Worm (Caenorhabditis elegans) whole organism, early embryonic: ENCODE data around the gene C55C3.4.

Source experiments
- B0310.2 ChIP-seq: sonication (generic microtip); optimal IDR thresholded peaks from 2 replicates; lab custom pipeline; 2016; ENCODE audit warnings: mild to moderate bottlenecking, missing genetic modification characterization, missing compliant biosample characterization
- F13C5.2 ChIP-seq: sonication (generic microtip); optimal IDR thresholded peaks from 2 replicates; lab custom pipeline; 2017; ENCODE audit warnings: mild to moderate bottlenecking, missing genetic modification characterization, inconsistent platforms, missing compliant biosample characterization
- aly-1 ChIP-seq: sonication (generic microtip); optimal IDR thresholded peaks from 2 replicates; lab custom pipeline; 2016; ENCODE audit warnings: missing genetic modification characterization, missing compliant biosample characterization
- ama-1 ChIP-seq: fragments of 150-350 bp; optimal IDR thresholded peaks from 2 replicates; lab custom pipeline; 2014
- ceh-13 ChIP-seq: fragments of 200-800 bp; sonication (Bioruptor generic); optimal IDR thresholded peaks from 2 replicates; lab custom pipeline; 2018; ENCODE audit warnings: mild to moderate bottlenecking, missing genetic modification characterization, missing compliant biosample characterization
- ceh-36 ChIP-seq: sonication (generic microtip); optimal IDR thresholded peaks from 2 replicates; lab custom pipeline; 2016; ENCODE audit warnings: missing genetic modification characterization, inconsistent platforms, missing compliant biosample characterization
- ets-7 ChIP-seq: sonication (generic microtip); optimal IDR thresholded peaks from 2 replicates; lab custom pipeline; 2016; ENCODE audit warnings: missing genotype, missing genetic modification characterization, missing compliant biosample characterization
- flt-1 ChIP-seq: fragments of 200-800 bp; sonication (Bioruptor generic); IDR thresholded peaks from 2 replicates; pipeline ENCODE4 v1.3.6; 2022; ENCODE audit warnings: missing genetic modification characterization, missing compliant biosample characterization
- hmbx-1 ChIP-seq: sonication (generic microtip); optimal IDR thresholded peaks from 2 replicates; lab custom pipeline; 2016; ENCODE audit warnings: mild to moderate bottlenecking, missing genetic modification characterization, missing compliant biosample characterization
- hmg-4 ChIP-seq: fragments of 200-800 bp; sonication (Bioruptor generic); optimal IDR thresholded peaks from 2 replicates; lab custom pipeline; 2018; ENCODE audit warnings: mild to moderate bottlenecking, missing genetic modification characterization, missing compliant biosample characterization
- hnd-1 ChIP-seq: sonication (generic microtip); optimal IDR thresholded peaks from 2 replicates; lab custom pipeline; 2016; ENCODE audit warnings: missing genetic modification characterization, missing compliant biosample characterization
- pes-1 ChIP-seq: fragments of 200-800 bp; sonication (Bioruptor generic); IDR thresholded peaks from 2 replicates; pipeline ENCODE4 v1.3.6; 2022; ENCODE audit warnings: missing genetic modification reagents, missing genetic modification characterization, missing compliant biosample characterization
- scrt-1 ChIP-seq: fragments of 200-800 bp; sonication (Bioruptor generic); IDR thresholded peaks from 2 replicates; pipeline ENCODE4 v1.3.6; 2022; ENCODE audit warnings: missing genetic modification characterization, missing compliant biosample characterization
- sea-1 ChIP-seq: fragments of 200-800 bp; sonication (Bioruptor generic); conservative IDR thresholded peaks from 2 replicates; pipeline ENCODE4 v1.3.6; 2022; ENCODE audit warnings: missing genetic modification characterization, missing compliant biosample characterization
- tbx-11 ChIP-seq: fragments of 200-800 bp; sonication (Bioruptor generic); IDR thresholded peaks from 2 replicates; pipeline ENCODE4 v1.3.6; 2022; ENCODE audit warnings: missing genetic modification characterization, missing compliant biosample characterization
- tbx-37 ChIP-seq: fragments of 200-800 bp; sonication (Bioruptor generic); conservative IDR thresholded peaks from 2 replicates; pipeline ENCODE4 v1.3.6; 2022; ENCODE audit warnings: missing genetic modification reagents, missing genetic modification characterization, missing compliant biosample characterization
- tra-4 ChIP-seq: sonication (generic microtip); optimal IDR thresholded peaks from 2 replicates; lab custom pipeline; 2017; ENCODE audit warnings: missing genetic modification characterization, missing compliant biosample characterization

The C55C3.4 gene

DNA sequence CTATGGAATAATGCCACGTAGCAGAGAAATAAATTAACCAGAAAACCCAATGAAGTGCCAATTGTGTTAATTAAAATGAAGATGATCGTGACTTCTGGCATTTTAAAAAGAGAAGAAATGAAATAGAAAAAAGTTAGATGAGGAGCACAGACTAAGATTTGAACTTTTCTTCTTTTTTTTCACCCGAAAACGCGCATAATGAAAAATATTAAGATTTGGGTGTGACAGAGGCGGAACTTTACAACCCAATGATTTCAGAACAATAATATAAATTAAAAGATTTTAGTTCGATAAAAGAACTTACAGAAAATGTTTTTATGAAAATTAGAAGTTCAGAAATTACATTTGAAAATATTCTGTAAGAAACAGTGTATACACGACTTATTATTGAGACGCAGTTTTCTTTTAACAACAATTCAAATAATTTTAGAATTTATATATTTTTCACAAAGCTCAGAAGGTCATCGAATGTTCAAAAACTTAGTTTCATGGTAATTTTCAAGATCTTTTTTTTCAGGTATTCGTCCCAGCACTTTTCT lies 32.4 kb downstream of the C55C3.4 start, which contains the start of the genes srd-8 and B0547.2:
TSS of gene srd-8 (minus strand) at position 101 of the 539 bp plus-strand sequence.
TSS of gene B0547.2 (plus strand) at position 489 of the 539 bp plus-strand sequence.
- TF ChIP-seq scrt-1 (GFP tag; lab: Robert Waterston, UW) (no peak), tbx-37 (GFP tag; lab: Robert Waterston, UW) (no peak), tra-4 (tag; lab: Kevin White, UChicago) (no peak), hmbx-1 (tag; lab: Kevin White, UChicago) (no peak), aly-1 (tag; lab: Kevin White, UChicago) (no peak), tbx-11 (no peak)

DNA sequence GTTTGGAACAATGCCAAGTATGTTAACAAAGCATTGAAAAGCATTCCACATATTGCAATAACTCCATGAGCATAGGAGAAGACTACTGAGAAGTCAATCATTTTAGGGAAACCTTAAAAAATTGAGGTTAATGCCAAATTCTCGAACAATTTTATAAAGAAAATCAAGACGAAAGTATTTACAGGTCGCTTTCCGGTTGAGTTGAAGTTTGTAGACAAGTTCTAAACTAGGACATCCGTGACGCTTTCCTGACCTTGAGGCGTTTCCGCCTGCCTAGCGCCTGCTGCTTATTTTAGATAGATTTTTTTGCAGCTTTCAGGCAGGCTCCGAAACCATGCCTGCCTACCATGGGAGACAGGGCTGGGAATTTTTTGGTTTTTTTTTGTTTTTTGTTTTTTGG lies 42.4 kb downstream of the C55C3.4 start, which contains the start of gene srd-13:
TSS of gene srd-13 (minus strand) at position 101 of the 400 bp plus-strand sequence.
- no peak for TF ChIP-seq sea-1 (GFP tag; lab: Robert Waterston, UW)
- no peak for TF ChIP-seq ceh-13 (GFP tag; lab: Kevin White, UChicago)
- TF ChIP-seq hmbx-1 (tag; lab: Kevin White, UChicago), result no peak
- TF ChIP-seq pes-1 (GFP tag; lab: Robert Waterston, UW), result no peak
- TF ChIP-seq tra-4 (tag; lab: Kevin White, UChicago), result no peak
- TF ChIP-seq ceh-36 (tag; lab: Kevin White, UChicago), result no peak
- no peak for TF ChIP-seq ets-7 (tag; lab: Kevin White, UChicago)
- TF ChIP-seq ama-1 (lab: Kevin White, UChicago), result no peak
- no peak for TF ChIP-seq hnd-1
- no peak for TF ChIP-seq hmg-4 (GFP tag; lab: Kevin White, UChicago)
- no peak for TF ChIP-seq flt-1 (GFP tag; lab: Robert Waterston, UW)

DNA sequence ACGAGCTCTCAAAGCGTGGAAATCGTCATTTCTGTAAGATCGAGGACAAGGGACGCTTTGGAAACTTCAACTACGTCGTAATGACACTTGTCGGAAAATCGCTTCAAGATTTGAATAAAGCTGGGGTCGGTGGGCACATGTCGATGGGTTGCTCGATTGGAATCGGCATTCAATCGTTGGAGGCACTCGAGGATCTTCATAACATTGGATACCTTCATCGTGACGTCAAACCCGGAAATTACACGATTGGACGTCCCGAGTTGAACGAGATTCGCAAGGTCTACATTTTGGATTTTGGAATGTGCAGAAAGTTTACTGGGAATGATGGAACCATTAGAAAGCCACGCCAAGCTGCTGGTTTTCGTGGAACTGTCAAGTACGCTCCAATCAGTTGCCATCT lies 45.4 kb downstream of the C55C3.4 start:
- TF ChIP-seq hmg-4 (GFP tag; lab: Kevin White, UChicago) (no peak), F13C5.2 (tag; lab: Kevin White, UChicago) (no peak)

DNA sequence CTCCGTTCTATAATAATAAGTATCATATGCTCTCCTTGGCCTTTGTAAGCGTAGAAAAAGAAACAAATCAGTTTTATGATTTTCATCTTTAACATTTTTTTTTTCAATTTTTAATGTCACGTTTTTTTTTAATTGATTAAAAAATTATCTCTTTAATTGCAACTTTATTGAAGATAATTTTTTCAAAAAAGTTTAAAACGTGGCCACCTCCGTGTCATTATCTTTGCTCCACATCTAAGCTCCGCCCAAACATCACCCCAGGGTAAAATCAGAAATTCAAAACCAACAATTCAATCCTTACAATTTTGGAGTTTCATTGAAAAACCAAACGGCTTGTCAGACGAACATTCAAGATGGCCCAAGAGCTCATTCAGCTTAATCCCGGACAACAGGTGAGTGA lies 46.3 kb downstream of the C55C3.4 start, which contains the start of gene ttbk-8.2:
TSS of gene ttbk-8.2 (plus strand) at position 301 of the 400 bp plus-strand sequence.
- TF ChIP-seq sea-1 (GFP tag; lab: Robert Waterston, UW) (no peak), hmg-4 (GFP tag; lab: Kevin White, UChicago) (no peak), tbx-11 (no peak), tra-4 (tag; lab: Kevin White, UChicago) (no peak), pes-1 (GFP tag; lab: Robert Waterston, UW) (no peak), tbx-37 (GFP tag; lab: Robert Waterston, UW) (no peak), aly-1 (tag; lab: Kevin White, UChicago) (no peak), hmbx-1 (tag; lab: Kevin White, UChicago) (no peak), ama-1 (lab: Kevin White, UChicago) (no peak), hnd-1 (no peak), flt-1 (GFP tag; lab: Robert Waterston, UW) (no peak), ceh-36 (tag; lab: Kevin White, UChicago) (no peak), scrt-1 (GFP tag; lab: Robert Waterston, UW) (no peak), B0310.2 (no peak), ets-7 (tag; lab: Kevin White, UChicago) (no peak)

DNA sequence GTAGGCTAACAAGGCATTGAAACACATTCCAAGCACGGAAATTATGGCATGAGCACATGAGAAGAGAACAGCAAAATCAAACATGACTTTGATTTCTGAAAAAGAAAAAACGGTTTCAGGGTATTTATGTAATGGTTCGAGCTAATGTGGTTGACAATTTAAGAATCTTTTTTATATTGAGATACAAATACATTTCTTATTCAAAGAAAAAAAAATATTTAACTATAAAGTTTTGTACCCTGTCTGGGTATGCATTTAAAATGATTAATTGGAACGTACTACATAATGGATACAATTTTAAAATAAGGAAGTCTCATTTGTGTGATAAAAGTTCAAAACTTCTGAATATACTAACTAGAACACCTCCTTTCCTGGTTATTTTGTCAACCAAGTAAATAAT lies 47.8 kb downstream of the C55C3.4 start, which contains the start of gene srd-12:
TSS of gene srd-12 (minus strand) at position 101 of the 400 bp plus-strand sequence.
- no peak for TF ChIP-seq hnd-1
- TF ChIP-seq tbx-37 (GFP tag; lab: Robert Waterston, UW), result no peak
- no peak for TF ChIP-seq flt-1 (GFP tag; lab: Robert Waterston, UW)
- no peak for TF ChIP-seq hmbx-1 (tag; lab: Kevin White, UChicago)
- no peak for TF ChIP-seq ceh-13 (GFP tag; lab: Kevin White, UChicago)
- TF ChIP-seq ama-1 (lab: Kevin White, UChicago), result no peak
- no peak for TF ChIP-seq tra-4 (tag; lab: Kevin White, UChicago)
- TF ChIP-seq pes-1 (GFP tag; lab: Robert Waterston, UW), result no peak
- TF ChIP-seq hmg-4 (GFP tag; lab: Kevin White, UChicago), result no peak
- TF ChIP-seq ets-7 (tag; lab: Kevin White, UChicago), result no peak
- TF ChIP-seq sea-1 (GFP tag; lab: Robert Waterston, UW), result no peak
- no peak for TF ChIP-seq B0310.2
- no peak for TF ChIP-seq tbx-11
- no peak for TF ChIP-seq F13C5.2 (tag; lab: Kevin White, UChicago)
- TF ChIP-seq aly-1 (tag; lab: Kevin White, UChicago), result no peak
- TF ChIP-seq ceh-36 (tag; lab: Kevin White, UChicago), result no peak
- no peak for TF ChIP-seq scrt-1 (GFP tag; lab: Robert Waterston, UW)

DNA sequence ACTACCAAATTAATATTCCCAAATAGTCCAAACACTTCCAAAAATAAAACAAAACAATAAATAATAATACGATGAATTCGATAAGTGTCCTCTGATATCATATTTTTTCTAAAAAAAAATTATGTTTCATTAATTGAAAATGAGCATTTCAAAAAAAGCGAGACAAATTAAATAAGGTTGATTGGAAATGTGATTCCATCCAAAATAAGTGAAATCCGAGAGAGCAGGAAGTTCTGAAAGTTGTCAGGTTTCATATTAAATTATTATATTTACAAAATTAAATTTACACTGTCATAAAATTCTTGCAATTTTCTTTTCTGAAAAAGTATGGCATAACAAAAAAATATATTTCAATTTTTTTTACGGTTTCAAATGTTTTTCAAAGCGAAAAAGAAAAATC lies 50.9 kb downstream of the C55C3.4 start, which contains the start of gene srsx-14:
TSS of gene srsx-14 (minus strand) at position 101 of the 400 bp plus-strand sequence.
- TF ChIP-seq hmbx-1 (tag; lab: Kevin White, UChicago), result no peak
- TF ChIP-seq aly-1 (tag; lab: Kevin White, UChicago), result no peak
- no peak for TF ChIP-seq scrt-1 (GFP tag; lab: Robert Waterston, UW)
- TF ChIP-seq F13C5.2 (tag; lab: Kevin White, UChicago), result no peak
- no peak for TF ChIP-seq ceh-36 (tag; lab: Kevin White, UChicago)
- TF ChIP-seq tbx-37 (GFP tag; lab: Robert Waterston, UW), result no peak
- TF ChIP-seq ama-1 (lab: Kevin White, UChicago), result no peak
